Fruit fly (Drosophila melanogaster): ENCODE results near the gene CG32213.

DNA sequence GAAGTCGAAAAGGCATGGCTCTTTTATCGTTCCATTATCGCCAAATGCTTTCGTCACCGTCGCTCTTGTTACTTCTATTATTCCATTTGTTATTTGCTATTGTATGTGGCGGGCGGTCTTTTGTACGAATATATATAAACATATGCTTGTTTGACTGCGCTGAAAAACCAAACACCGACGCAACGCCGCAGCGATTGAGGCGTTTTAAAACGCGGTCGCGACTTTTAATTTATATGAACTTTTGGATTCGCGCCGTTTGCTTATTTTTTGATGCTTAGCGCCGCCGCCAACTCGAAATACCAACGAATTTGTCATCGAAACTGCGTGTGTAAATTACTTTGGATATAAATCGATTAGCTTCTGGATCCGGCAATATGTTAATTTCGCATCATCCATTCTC is 21.5 kb downstream of the CG32213 start:
- TF ChIP-seq Dif (GFP tag; optimal IDR thresholded peaks at IDR 0.05; ENCODE audit: partially characterized antibody) (no peak), psq (GFP tag; optimal IDR thresholded peaks at IDR 0.05) (no peak), sage (GFP tag; optimal IDR thresholded peaks at IDR 0.05) (no peak), lola (GFP tag; optimal IDR thresholded peaks at IDR 0.05) (no peak), usp (GFP tag; optimal IDR thresholded peaks at IDR 0.05) (no peak), jim (GFP tag; optimal IDR thresholded peaks at IDR 0.05) (no peak)

All from whole organism, wandering third instar larva.